Worm (Caenorhabditis elegans) whole organism, L4 larva: ENCODE results near the gene C45B11.2.

ENCODE experiments used
- D1046.2 ChIP-seq: fragments of 200-800 bp; sonication (Bioruptor generic); IDR thresholded peaks from 2 replicates; pipeline ENCODE4 v1.3.6; 2022; ENCODE audit warnings: missing genetic modification characterization, missing compliant biosample characterization
- F10B5.3 ChIP-seq: sonication (generic microtip); optimal IDR thresholded peaks from 2 replicates; lab custom pipeline; 2016; ENCODE audit warnings: mild to moderate bottlenecking, missing genetic modification characterization, missing compliant biosample characterization
- F37D6.2 ChIP-seq: sonication (generic microtip); optimal IDR thresholded peaks from 2 replicates; lab custom pipeline; 2016; ENCODE audit warnings: mild to moderate bottlenecking, missing genetic modification characterization, missing compliant biosample characterization
- F44E2.7 ChIP-seq: fragments of 200-800 bp; sonication (Bioruptor generic); IDR thresholded peaks from 2 replicates; pipeline ENCODE4 v2.1.2; 2022; ENCODE audit warnings: missing genetic modification characterization, missing compliant biosample characterization
- F49E8.2 ChIP-seq: sonication (generic microtip); optimal IDR thresholded peaks from 2 replicates; lab custom pipeline; 2016; ENCODE audit warnings: missing compliant biosample characterization, mild to moderate bottlenecking, missing genetic modification characterization, borderline replicate concordance
- R02D3.7 ChIP-seq: fragments of 150-350 bp; sonication (generic microtip); optimal IDR thresholded peaks from 3 replicates; lab custom pipeline; 2014; ENCODE audit warnings: missing biosample characterization, missing genetic modification characterization
- T26A8.4 ChIP-seq: fragments of 200-800 bp; sonication (Bioruptor generic); IDR thresholded peaks from 2 replicates; pipeline ENCODE4 v1.3.6; 2022; ENCODE audit warnings: missing genetic modification characterization, missing compliant biosample characterization
- Y105C5A.15 ChIP-seq: fragments of 200-800 bp; sonication (Bioruptor generic); IDR thresholded peaks from 2 replicates; pipeline ENCODE4 v1.3.6; 2022; ENCODE audit warnings: missing genetic modification characterization, missing compliant biosample characterization
- Y75B8A.6 ChIP-seq: fragments of 200-800 bp; sonication (Bioruptor generic); IDR thresholded peaks from 2 replicates; pipeline ENCODE4 v1.3.6; 2022; ENCODE audit warnings: missing genetic modification reagents, missing genetic modification characterization, missing compliant biosample characterization
- ZK337.2 ChIP-seq: fragments of 200-800 bp; sonication (Bioruptor generic); IDR thresholded peaks from 2 replicates; pipeline ENCODE4 v1.3.6; 2022; ENCODE audit warnings: missing genetic modification reagents, missing genetic modification characterization, missing compliant biosample characterization
- ZK546.5 ChIP-seq, 2 experiments: sonication (generic microtip); optimal IDR thresholded peaks; 2 replicates each; lab custom pipeline; 2017; ENCODE audit warnings: missing biosample characterization in 2 of 2, missing genetic modification characterization in 2 of 2
- aly-2 ChIP-seq: sonication (generic microtip); optimal IDR thresholded peaks from 2 replicates; lab custom pipeline; 2018; ENCODE audit warnings: missing biosample characterization, missing genetic modification characterization
- ceh-44 ChIP-seq: fragments of 200-800 bp; sonication (Bioruptor generic); IDR thresholded peaks from 2 replicates; pipeline ENCODE4 v1.3.6; 2022; ENCODE audit warnings: missing genetic modification reagents, missing genetic modification characterization, missing compliant biosample characterization
- ces-1 ChIP-seq: fragments of 150-350 bp; sonication (generic microtip); optimal IDR thresholded peaks from 4 replicates; lab custom pipeline; 2014; ENCODE audit warnings: missing biosample characterization, missing genetic modification reagents, missing genetic modification characterization
- daf-16 ChIP-seq, 3 experiments: sonication (generic microtip); optimal IDR thresholded peaks; 2 replicates each; lab custom pipeline; 2016 to 2017; ENCODE audit warnings: missing genetic modification characterization in 3 of 3, missing genetic modification reagents in 3 of 3, mild to moderate bottlenecking in 2 of 3, missing compliant biosample characterization in 2 of 3, missing biosample characterization in 1 of 3, moderate library complexity in 1 of 3
- dmd-6 ChIP-seq: fragments of 200-800 bp; sonication (Bioruptor generic); IDR thresholded peaks from 2 replicates; pipeline ENCODE4 v1.3.6; 2022; ENCODE audit warnings: missing genetic modification reagents, missing genetic modification characterization, missing compliant biosample characterization
- duxl-1 ChIP-seq: sonication (generic microtip); optimal IDR thresholded peaks from 2 replicates; lab custom pipeline; 2016; ENCODE audit warnings: mild to moderate bottlenecking, missing genetic modification characterization, moderate library complexity, missing compliant biosample characterization; ENCODE audit not compliant: poor library complexity
- fkh-10 ChIP-seq: fragments of 150-350 bp; optimal IDR thresholded peaks from 2 replicates; lab custom pipeline; 2014; ENCODE audit warnings: missing biosample characterization, missing genetic modification reagents, missing genetic modification characterization
- hif-1 ChIP-seq, 2 experiments: sonication (generic microtip); optimal IDR thresholded peaks; 2 replicates each; lab custom pipeline; 2016 to 2017; ENCODE audit warnings: missing compliant biosample characterization in 2 of 2, missing genetic modification characterization in 2 of 2, missing genetic modification reagents in 2 of 2, missing genotype in 2 of 2, mild to moderate bottlenecking in 1 of 2
- hlh-11 ChIP-seq: fragments of 200-800 bp; sonication (Bioruptor generic); optimal IDR thresholded peaks from 2 replicates; lab custom pipeline; 2018; ENCODE audit warnings: mild to moderate bottlenecking, missing genetic modification characterization, missing compliant biosample characterization
- hmg-1.1 ChIP-seq: fragments of 200-800 bp; sonication (Bioruptor generic); IDR thresholded peaks from 2 replicates; pipeline ENCODE4 v1.3.6; 2022; ENCODE audit warnings: missing genetic modification reagents, missing genetic modification characterization, missing compliant biosample characterization
- lin-1 ChIP-seq: fragments of 200-800 bp; sonication (Bioruptor generic); IDR thresholded peaks from 2 replicates; pipeline ENCODE4 v1.3.6; 2022; ENCODE audit warnings: missing genetic modification reagents, missing genetic modification characterization, missing compliant biosample characterization
- lin-13 ChIP-seq: fragments of 150-350 bp; optimal IDR thresholded peaks from 2 replicates; lab custom pipeline; 2014; ENCODE audit warnings: missing biosample characterization, missing genetic modification reagents, missing genetic modification characterization
- lin-15B ChIP-seq: fragments of 150-350 bp; sonication (generic microtip); optimal IDR thresholded peaks from 3 replicates; lab custom pipeline; 2014; ENCODE audit warnings: missing biosample characterization, missing genetic modification characterization
- lin-29 ChIP-seq: fragments of 200-800 bp; sonication (Bioruptor generic); IDR thresholded peaks from 2 replicates; pipeline ENCODE4 v1.3.6; 2022; ENCODE audit warnings: missing genetic modification reagents, missing genetic modification characterization, missing compliant biosample characterization
- mxl-2 ChIP-seq: fragments of 200-800 bp; sonication (Bioruptor generic); conservative IDR thresholded peaks from 2 replicates; pipeline ENCODE4 v1.3.6; 2022; ENCODE audit warnings: missing genetic modification reagents, missing genetic modification characterization, missing compliant biosample characterization
- mxl-3 ChIP-seq: fragments of 200-800 bp; sonication (Bioruptor generic); optimal IDR thresholded peaks from 2 replicates; lab custom pipeline; 2018; ENCODE audit warnings: mild to moderate bottlenecking, missing genetic modification characterization, missing compliant biosample characterization
- nhr-102 ChIP-seq: sonication (generic microtip); optimal IDR thresholded peaks from 2 replicates; lab custom pipeline; 2016; ENCODE audit warnings: mild to moderate bottlenecking, missing genetic modification characterization, moderate library complexity, missing compliant biosample characterization
- nhr-11 ChIP-seq: fragments of 150-350 bp; optimal IDR thresholded peaks from 2 replicates; lab custom pipeline; 2014; ENCODE audit warnings: missing biosample characterization, missing genetic modification characterization
- nhr-111 ChIP-seq: fragments of 200-800 bp; sonication (Bioruptor generic); optimal IDR thresholded peaks from 2 replicates; lab custom pipeline; 2018; ENCODE audit warnings: mild to moderate bottlenecking, missing genetic modification characterization, missing compliant biosample characterization
- nhr-28 ChIP-seq: fragments of 150-350 bp; optimal IDR thresholded peaks from 2 replicates; lab custom pipeline; 2014; ENCODE audit warnings: missing biosample characterization, missing genetic modification characterization
- nhr-41 ChIP-seq: fragments of 200-800 bp; sonication (Bioruptor generic); IDR thresholded peaks from 2 replicates; pipeline ENCODE4 v1.3.6; 2022; ENCODE audit warnings: missing genetic modification reagents, missing genetic modification characterization, missing compliant biosample characterization
- nhr-42 ChIP-seq: fragments of 200-800 bp; sonication (Bioruptor generic); IDR thresholded peaks from 2 replicates; pipeline ENCODE4 v1.3.6; 2022; ENCODE audit warnings: missing genetic modification characterization, missing compliant biosample characterization
- nhr-48 ChIP-seq: sonication (generic microtip); optimal IDR thresholded peaks from 2 replicates; lab custom pipeline; 2016; ENCODE audit warnings: mild to moderate bottlenecking, missing genetic modification characterization, missing compliant biosample characterization
- pqm-1 ChIP-seq: sonication (generic microtip); optimal IDR thresholded peaks from 2 replicates; lab custom pipeline; 2017; ENCODE audit warnings: missing biosample characterization, missing genetic modification characterization
- rbr-2 ChIP-seq: sonication (generic microtip); optimal IDR thresholded peaks from 2 replicates; lab custom pipeline; 2016; ENCODE audit warnings: missing genotype, missing genetic modification characterization, missing compliant biosample characterization
- set-16 ChIP-seq: fragments of 200-800 bp; sonication (Bioruptor generic); IDR thresholded peaks from 2 replicates; pipeline ENCODE4 v1.3.6; 2022; ENCODE audit warnings: missing genetic modification reagents, missing genetic modification characterization, missing compliant biosample characterization
- snpc-1.2 ChIP-seq: fragments of 200-800 bp; sonication (Bioruptor generic); IDR thresholded peaks from 2 replicates; pipeline ENCODE4 v1.3.6; 2022; ENCODE audit warnings: missing genetic modification reagents, missing genetic modification characterization, missing compliant biosample characterization
- spr-1 ChIP-seq: sonication (generic microtip); optimal IDR thresholded peaks from 2 replicates; lab custom pipeline; 2016; ENCODE audit warnings: mild to moderate bottlenecking, missing genetic modification characterization, missing compliant biosample characterization
- tag-97 ChIP-seq: fragments of 200-800 bp; sonication (Bioruptor generic); IDR thresholded peaks from 2 replicates; pipeline ENCODE4 v1.3.6; 2022; ENCODE audit warnings: missing genetic modification characterization, missing compliant biosample characterization
- tra-1 ChIP-seq: fragments of 200-800 bp; sonication (Bioruptor generic); IDR thresholded peaks from 2 replicates; pipeline ENCODE4 v1.3.6; 2022; ENCODE audit warnings: missing genetic modification reagents, missing genetic modification characterization, missing compliant biosample characterization
- unc-62 ChIP-seq, 3 experiments: fragments of 150-350 bp in 1 of 3; sonication (generic microtip); optimal IDR thresholded peaks in 2 of 3; peaks in 1 of 3; 1 replicate in 1 of 3; 2 replicates in 2 of 3; lab custom pipeline; 2014 to 2017; ENCODE audit warnings: missing biosample characterization in 3 of 3, missing genetic modification characterization in 3 of 3, missing genetic modification reagents in 3 of 3, missing genotype in 1 of 3
- vab-7 ChIP-seq: fragments of 200-800 bp; sonication (Bioruptor generic); IDR thresholded peaks from 2 replicates; pipeline ENCODE4 v1.3.6; 2022; ENCODE audit warnings: missing genetic modification reagents, missing genetic modification characterization, missing compliant biosample characterization
- ztf-11 ChIP-seq: fragments of 150-350 bp; optimal IDR thresholded peaks from 2 replicates; lab custom pipeline; 2014; ENCODE audit warnings: missing biosample characterization, missing genetic modification characterization
- ztf-7 ChIP-seq: fragments of 150-350 bp; optimal IDR thresholded peaks from 2 replicates; lab custom pipeline; 2014; ENCODE audit warnings: missing biosample characterization, missing genetic modification characterization

Gene C45B11.2

DNA sequence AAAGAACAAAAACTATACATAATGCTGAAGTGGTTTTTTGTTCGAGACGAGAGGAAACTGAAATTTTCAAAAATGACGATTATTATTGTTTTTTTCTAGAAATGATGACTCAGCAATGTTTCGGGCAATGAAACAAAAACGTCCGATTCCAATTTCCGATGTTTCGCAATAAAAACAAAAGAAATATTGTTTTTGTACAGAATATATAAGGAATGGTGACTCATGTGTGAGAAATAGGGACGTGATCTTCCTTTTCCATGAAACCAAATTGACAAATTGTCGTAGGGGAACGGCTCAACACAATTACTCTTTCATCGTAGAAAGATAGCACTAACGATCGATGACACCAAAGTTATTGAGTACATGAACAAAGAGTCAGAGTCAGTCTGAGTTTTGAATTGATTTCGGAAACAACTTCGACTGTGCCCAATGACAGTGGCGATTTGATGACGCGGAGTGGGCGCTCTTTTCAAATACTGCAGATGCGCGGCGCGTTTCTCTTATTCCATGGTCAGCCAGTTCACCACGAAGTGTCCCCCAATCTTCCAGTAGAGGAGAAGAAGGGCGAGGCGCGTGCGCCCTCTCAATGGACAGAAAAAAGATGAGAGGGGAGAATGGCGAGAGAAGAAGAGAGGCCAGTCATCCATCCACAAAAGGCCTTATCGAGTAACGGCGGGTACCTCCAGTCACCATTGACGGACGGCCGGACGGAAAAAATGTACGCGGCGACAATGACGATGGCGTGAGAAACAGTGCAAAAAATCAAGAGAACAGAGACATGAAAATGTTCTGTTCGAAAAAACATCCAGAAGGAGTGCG is 32.9 kb downstream of the C45B11.2 start (continued):
- TF ChIP-seq nhr-42 (GFP tag; lab: Robert Waterston, UW) (no peak), hmg-1.1 (no peak; the same call in 1 of the 2 replicates), ZK546.5 (tag; optimal IDR thresholded peaks at IDR 0.05; lab: Kevin White, UChicago) (no peak), R02D3.7 (no peak), mxl-3 (GFP tag; lab: Kevin White, UChicago) (peak; percentile 67), vab-7 (GFP tag; lab: Robert Waterston, UW) (no peak)

DNA sequence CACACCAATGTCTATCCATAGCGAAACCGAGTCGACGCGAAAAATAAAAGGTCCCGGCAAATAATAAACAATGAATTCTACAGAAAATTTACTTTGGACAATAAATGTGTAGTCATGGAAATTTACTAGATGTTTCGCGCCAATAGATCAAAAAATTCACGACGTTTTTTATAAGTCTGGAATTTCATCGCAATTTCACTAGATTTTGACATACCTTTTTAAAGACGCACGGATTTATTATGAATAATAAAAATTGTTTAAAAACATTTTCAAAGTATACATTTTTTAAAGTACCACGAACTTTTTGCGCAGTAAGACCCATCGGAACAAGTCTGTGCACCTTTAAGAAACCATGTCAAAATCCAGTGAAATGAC is 33.5 kb downstream of the C45B11.2 start:
- TF ChIP-seq ztf-11 (tag; lab: Kevin White, UChicago) (no peak), F44E2.7 (GFP tag; lab: Robert Waterston, UW) (no peak), nhr-111 (no peak), pqm-1 (tag; lab: Kevin White, UChicago) (no peak), lin-29 (GFP tag; lab: Robert Waterston, UW) (no peak), nhr-48 (no peak), hif-1 (tag; optimal IDR thresholded peaks at IDR 0.05; lab: Kevin White, UChicago) (no peak), Y75B8A.6 (GFP tag; lab: Robert Waterston, UW) (no peak), nhr-41 (GFP tag; lab: Robert Waterston, UW) (no peak), set-16 (no peak), mxl-2 (GFP tag; lab: Robert Waterston, UW) (no peak), rbr-2 (no peak), T26A8.4 (GFP tag; lab: Robert Waterston, UW) (0 out of 2 replicates have a peak, but pooled peaks have one; percentile 48), nhr-11 (tag; lab: Kevin White, UChicago) (no peak), duxl-1 (tag; lab: Kevin White, UChicago) (no peak), nhr-102 (no peak), F10B5.3 (tag; lab: Kevin White, UChicago) (peak; percentile 16), tag-97 (0 out of 2 replicates have a peak, but pooled peaks have one; percentile 39), Y105C5A.15 (GFP tag; lab: Robert Waterston, UW) (no peak)

DNA sequence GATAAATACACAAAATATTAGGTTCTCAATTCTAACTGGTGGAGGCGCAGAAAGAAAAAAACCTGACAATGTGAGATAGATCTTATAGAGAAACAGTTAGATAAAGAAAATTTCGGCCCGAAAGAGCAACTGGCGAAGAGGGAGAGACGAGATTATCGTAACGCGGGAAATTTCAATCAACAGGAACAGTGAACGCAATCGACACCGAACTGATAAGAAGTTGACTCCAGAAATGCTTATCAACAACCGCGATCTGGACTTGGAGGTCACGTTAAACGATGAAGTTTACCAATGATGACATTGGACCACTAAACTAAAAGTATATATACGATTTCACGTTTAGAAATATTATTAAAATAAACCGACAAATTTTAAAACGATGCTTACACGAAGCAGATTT is 33.9 kb downstream of the C45B11.2 start:
- TF ChIP-seq tag-97 (no peak), ztf-7 (tag; lab: Kevin White, UChicago) (no peak), hlh-11 (peak; percentile 15), lin-13 (GFP tag; lab: Kevin White, UChicago) (peak; percentile 50), tra-1 (GFP tag; lab: Robert Waterston, UW) (peak; percentile 46; the same call in 1 of the 2 replicates), duxl-1 (tag; lab: Kevin White, UChicago) (no peak), nhr-111 (no peak), ZK337.2 (GFP tag; lab: Robert Waterston, UW) (no peak), snpc-1.2 (peak; percentile 61; the same call in 1 of the 2 replicates), daf-16 (GFP tag; optimal IDR thresholded peaks at IDR 0.05; lab: Kevin White, UChicago) (no peak), daf-16 (tag; optimal IDR thresholded peaks at IDR 0.05; lab: Kevin White, UChicago) (no peak), ceh-44 (GFP tag; lab: Robert Waterston, UW) (no peak), nhr-28 (peak; percentile 12), lin-1 (GFP tag; lab: Robert Waterston, UW) (0 out of 2 replicates have a peak, but pooled peaks have one; percentile 24), lin-15B (no peak), F49E8.2 (tag; lab: Kevin White, UChicago) (peak; percentile 93), spr-1 (tag; lab: Kevin White, UChicago) (no peak), unc-62 (GFP tag; optimal IDR thresholded peaks at IDR 0.05 in 1 of 2; lab: Kevin White, UChicago) (no peak), unc-62 (tag; optimal IDR thresholded peaks at IDR 0.05; lab: Kevin White, UChicago) (no peak), dmd-6 (GFP tag; lab: Robert Waterston, UW) (peak; percentile 22; the same call in 1 of the 2 replicates), T26A8.4 (GFP tag; lab: Robert Waterston, UW) (no peak; the same call in 1 of the 2 replicates), Y105C5A.15 (GFP tag; lab: Robert Waterston, UW) (peak; percentile 65; the same call in 1 of the 2 replicates), mxl-3 (GFP tag; lab: Kevin White, UChicago) (no peak), D1046.2 (no peak), fkh-10 (GFP tag; lab: Kevin White, UChicago) (no peak), F37D6.2 (tag; lab: Kevin White, UChicago) (no peak), set-16 (no peak), ces-1 (GFP tag; lab: Kevin White, UChicago) (no peak), ZK546.5 (tag; optimal IDR thresholded peaks at IDR 0.05; lab: Kevin White, UChicago) (no peak), aly-2 (tag; lab: Kevin White, UChicago) (peak; percentile 25)
